Worm (Caenorhabditis elegans): ENCODE measurements around the gene ppm-1.A.
A peak's percentile ranks its signal among the peaks of the same experiment; 100 is the strongest.

DNA sequence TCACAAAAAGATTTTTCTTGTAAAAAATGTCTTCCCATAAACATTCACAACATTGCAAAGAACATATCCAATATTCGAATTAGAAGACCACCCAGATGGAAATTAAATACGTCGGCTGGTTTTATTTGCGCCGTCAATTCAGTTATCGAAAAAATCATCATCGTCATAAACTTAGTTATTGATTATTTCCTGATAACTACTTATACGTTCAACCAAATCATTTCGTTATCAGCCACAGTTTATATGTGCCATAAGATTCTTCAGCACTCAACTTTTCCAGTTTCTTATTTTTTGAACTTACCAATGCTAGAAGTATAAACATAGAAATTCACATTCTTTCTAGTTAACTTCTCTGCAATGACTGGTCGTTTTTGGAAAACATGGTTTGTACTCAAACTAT lies 44.5 kb upstream of the ppm-1.A start:
- TF ChIP-seq lin-39 (tag; optimal IDR thresholded peaks at IDR 0.05) = no peak
- TF ChIP-seq unc-39 (tag; optimal IDR thresholded peaks at IDR 0.05) = no peak
- TF ChIP-seq pqm-1 (tag; optimal IDR thresholded peaks at IDR 0.05) = peak; percentile 56
- TF ChIP-seq ceh-9 (tag; optimal IDR thresholded peaks at IDR 0.05) = no peak
- TF ChIP-seq mdl-1 (tag; optimal IDR thresholded peaks at IDR 0.05) = no peak
- no peak for TF ChIP-seq nfya-1 (tag; optimal IDR thresholded peaks at IDR 0.05; ENCODE audit: insufficient read depth)
- TF ChIP-seq nhr-28 (tag; optimal IDR thresholded peaks at IDR 0.05) = no peak
- TF ChIP-seq egl-27 (tag; optimal IDR thresholded peaks at IDR 0.05) = no peak
- no peak for TF ChIP-seq skn-1 (tag; optimal IDR thresholded peaks at IDR 0.05)
- no peak for TF ChIP-seq elt-3 (tag; optimal IDR thresholded peaks at IDR 0.05)
- no peak for TF ChIP-seq ceh-82 (tag; optimal IDR thresholded peaks at IDR 0.05)
- TF ChIP-seq ztf-11 (tag; optimal IDR thresholded peaks at IDR 0.05) = no peak
- TF ChIP-seq tbx-2 (tag; optimal IDR thresholded peaks at IDR 0.05) = no peak
